Fruit fly (Drosophila melanogaster) S2 (cell line): Measurements from ENCODE around the gene Eig71Ea.

Experiments used
- CG8478 ChIP-seq: fragments of >200 bp; optimal IDR thresholded peaks from 2 replicates; lab custom pipeline; 2018
- CTCF ChIP-seq, 2 experiments: fragments of >200 bp; optimal IDR thresholded peaks; 2 replicates each; lab custom pipeline; 2018

Gene Eig71Ea

DNA sequence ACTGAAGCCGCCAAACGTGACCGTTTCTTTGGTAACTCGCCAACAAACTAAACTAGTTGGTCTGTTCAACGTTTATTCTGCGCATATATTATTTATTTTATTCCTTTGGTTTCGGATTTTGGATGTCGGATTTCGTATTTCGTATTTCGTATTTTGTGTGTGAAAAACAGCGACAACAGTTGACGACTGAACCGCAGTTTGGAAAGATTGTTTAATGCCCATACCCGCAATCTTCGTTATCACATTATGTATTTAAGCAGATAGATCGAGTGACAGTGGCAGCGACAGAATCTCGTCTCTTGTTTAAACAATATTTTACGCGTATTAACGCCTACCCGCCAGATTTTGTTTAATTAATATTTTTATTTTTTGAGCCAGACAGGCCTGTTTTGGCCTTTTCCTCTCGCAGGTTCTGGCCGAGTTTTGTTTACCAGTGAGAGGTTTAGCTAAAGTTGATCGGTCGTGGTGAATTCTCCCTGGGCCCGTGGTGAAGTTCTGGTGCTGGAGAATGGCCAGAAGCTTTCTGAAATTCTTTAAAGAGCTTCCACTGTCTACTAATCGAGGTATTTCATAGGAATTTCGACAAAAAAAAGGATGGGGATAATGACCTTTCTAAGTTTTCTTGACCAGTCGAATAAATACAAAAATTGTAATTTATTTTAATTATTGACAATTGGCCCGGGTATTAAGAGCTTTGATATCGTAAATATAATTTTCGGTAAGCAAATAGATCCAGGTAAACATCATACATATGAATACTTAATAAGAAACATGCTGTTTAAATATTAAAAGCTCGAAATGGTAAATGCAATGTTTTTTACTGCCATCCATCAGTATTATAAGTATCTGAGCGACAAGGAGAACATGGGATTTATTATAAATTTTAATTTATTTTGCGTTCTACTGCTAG, 1.5 kb downstream of the Eig71Ea start, which contains the start of the genes comm3 and CG43083:
comm3 (minus strand) TSS at position 51 of the 910 bp plus-strand sequence.
CG43083 (plus strand) TSS at position 860 of the 910 bp plus-strand sequence.
- no peak for TF ChIP-seq CTCF (optimal IDR thresholded peaks at IDR 0.05; lab: Kevin White, UChicago)
- no peak for TF ChIP-seq CG8478 (lab: Kevin White, UChicago)

dm6 chr3L:15646182-15646581, 3.3 kb downstream of the Eig71Ea start:
- TF ChIP-seq CG8478 (lab: Kevin White, UChicago) (no peak), CTCF (optimal IDR thresholded peaks at IDR 0.05; lab: Kevin White, UChicago) (no peak)

DNA sequence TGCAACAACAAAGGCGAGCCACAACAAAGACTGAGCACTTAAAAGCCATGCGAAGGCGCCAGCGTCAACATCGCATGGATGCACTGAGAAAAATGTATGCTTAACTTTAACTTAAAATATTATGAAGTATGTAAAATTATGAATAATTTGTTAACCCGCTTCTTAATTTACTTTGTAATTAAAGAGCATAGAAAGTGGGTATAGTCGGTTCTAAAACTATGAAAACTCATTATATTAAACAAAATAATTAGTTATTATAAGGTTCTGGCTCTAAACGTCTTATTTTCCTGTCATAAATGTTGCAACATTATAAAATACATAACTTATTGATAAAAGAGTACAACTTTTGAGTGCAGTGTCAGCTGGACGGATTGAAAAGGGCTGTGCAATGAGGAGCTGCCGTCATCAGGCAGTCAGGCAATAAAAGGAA, 7.9 kb downstream of the Eig71Ea start:
- TF ChIP-seq CG8478 (lab: Kevin White, UChicago) (no peak), CTCF (optimal IDR thresholded peaks at IDR 0.05; lab: Kevin White, UChicago) (no peak)

dm6 chr3L:15639978-15640377, 9.5 kb downstream of the Eig71Ea start:
- TF ChIP-seq CG8478 (lab: Kevin White, UChicago) = no peak
- no peak for TF ChIP-seq CTCF (optimal IDR thresholded peaks at IDR 0.05; lab: Kevin White, UChicago)

dm6 chr3L:15638524-15638923, 10.9 kb downstream of the Eig71Ea start:
- no peak for TF ChIP-seq CTCF (optimal IDR thresholded peaks at IDR 0.05; lab: Kevin White, UChicago)
- no peak for TF ChIP-seq CG8478 (lab: Kevin White, UChicago)

dm6 chr3L:15637618-15638017, 11.8 kb downstream of the Eig71Ea start:
- no peak for TF ChIP-seq CG8478 (lab: Kevin White, UChicago)
- TF ChIP-seq CTCF (optimal IDR thresholded peaks at IDR 0.05; lab: Kevin White, UChicago) = no peak

DNA sequence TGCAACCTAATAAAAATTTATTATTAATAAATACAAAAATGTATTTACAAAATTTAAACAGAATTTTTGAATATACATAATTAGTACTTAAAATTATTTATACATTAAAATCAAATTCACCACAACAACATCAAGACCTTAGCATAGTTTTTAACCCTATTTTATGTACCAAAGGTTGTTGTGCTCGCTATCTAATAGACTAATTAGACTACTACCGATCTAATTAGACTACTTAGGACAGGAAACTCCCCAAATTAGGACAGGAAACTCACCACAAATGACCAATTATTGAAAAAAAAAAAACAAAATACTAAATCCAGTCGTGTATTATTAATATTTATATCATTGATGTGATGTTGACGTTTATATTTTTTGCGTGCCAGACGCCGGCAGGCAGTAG, 12.5 kb downstream of the Eig71Ea start:
- TF ChIP-seq CG8478 (lab: Kevin White, UChicago) (no peak), CTCF (optimal IDR thresholded peaks at IDR 0.05; lab: Kevin White, UChicago) (peak in 1 of 2 experiments; percentile 22)

DNA sequence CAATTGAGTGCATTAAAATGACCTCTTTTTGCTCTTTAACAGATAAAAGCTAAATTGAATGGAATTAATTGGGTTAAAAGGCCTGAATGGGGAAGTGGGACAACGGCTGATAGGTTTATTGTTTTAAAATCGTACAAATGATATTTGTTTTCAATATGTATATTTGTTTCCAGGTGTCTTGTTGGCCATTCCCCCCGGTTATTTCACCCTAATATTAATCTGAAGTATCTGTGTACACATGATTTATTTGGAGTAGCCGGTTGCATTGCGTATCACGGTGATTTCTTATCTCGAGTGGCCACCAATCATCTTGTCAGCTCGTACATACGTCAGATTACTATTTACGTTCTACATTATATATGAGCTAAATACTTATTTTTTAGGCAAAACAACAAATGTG, 13.1 kb downstream of the Eig71Ea start:
- TF ChIP-seq CTCF (optimal IDR thresholded peaks at IDR 0.05; lab: Kevin White, UChicago) (no peak), CG8478 (lab: Kevin White, UChicago) (no peak)

- no peak for TF ChIP-seq CG8478 (lab: Kevin White, UChicago)
- TF ChIP-seq CTCF (optimal IDR thresholded peaks at IDR 0.05; lab: Kevin White, UChicago) = no peak
Measured at dm6 chr3L:15634368-15635075, 14.9 kb downstream of the Eig71Ea start.

- no peak for TF ChIP-seq CTCF (optimal IDR thresholded peaks at IDR 0.05; lab: Kevin White, UChicago)
- no peak for TF ChIP-seq CG8478 (lab: Kevin White, UChicago)
Measured at dm6 chr3L:15632653-15633052, 16.8 kb downstream of the Eig71Ea start.

DNA sequence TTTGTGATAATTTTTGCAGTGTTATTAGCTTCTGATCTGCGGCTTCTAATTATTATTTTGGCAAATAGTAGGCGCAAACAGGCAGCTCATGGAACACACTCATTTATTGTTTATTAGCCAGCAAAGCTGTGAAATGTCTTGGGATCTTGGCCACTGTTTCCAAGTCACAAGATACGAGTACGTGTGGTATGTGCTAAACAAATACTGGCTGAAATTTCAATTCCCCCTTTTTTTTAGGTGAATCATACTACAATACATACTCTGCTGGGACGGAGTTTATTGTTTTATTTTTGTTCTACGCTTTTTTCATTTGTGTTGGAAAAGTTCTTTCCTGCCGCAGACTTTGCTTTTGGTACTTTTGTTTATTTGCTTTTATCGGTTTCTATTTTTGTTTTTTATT, 18.4 kb downstream of the Eig71Ea start:
- TF ChIP-seq CTCF (optimal IDR thresholded peaks at IDR 0.05; lab: Kevin White, UChicago) = no peak
- TF ChIP-seq CG8478 (lab: Kevin White, UChicago) = no peak

- TF ChIP-seq CG8478 (lab: Kevin White, UChicago) (no peak), CTCF (optimal IDR thresholded peaks at IDR 0.05; lab: Kevin White, UChicago) (no peak)
Measured at dm6 chr3L:15627295-15627694, 22.2 kb downstream of the Eig71Ea start.

dm6 chr3L:15625676-15626414, 23.6 kb downstream of the Eig71Ea start:
- no peak for TF ChIP-seq CG8478 (lab: Kevin White, UChicago)
- TF ChIP-seq CTCF (optimal IDR thresholded peaks at IDR 0.05; lab: Kevin White, UChicago) = no peak

dm6 chr3L:15624944-15625610, 24.4 kb downstream of the Eig71Ea start:
- TF ChIP-seq CG8478 (lab: Kevin White, UChicago) (no peak), CTCF (optimal IDR thresholded peaks at IDR 0.05; lab: Kevin White, UChicago) (no peak)
